Worm (Caenorhabditis elegans): Measurements from ENCODE around the gene fig-1.

The fig-1 gene

ce11 chrV:11000650-11001049, 19.6 kb upstream of the fig-1 start, which contains the start of gene isy-1:
Gene isy-1, minus strand, starts transcription at chrV:11000699.
- TF ChIP-seq ceh-22 (tag; optimal IDR thresholded peaks at IDR 0.05): no peak
- peak; percentile 37 for TF ChIP-seq nfya-1 (tag; optimal IDR thresholded peaks at IDR 0.05)
- no peak for TF ChIP-seq T23F11.4 (GFP tag; optimal IDR thresholded peaks at IDR 0.05)
- TF ChIP-seq unc-42 (tag; optimal IDR thresholded peaks at IDR 0.05): peak; percentile 92
- TF ChIP-seq ceh-31 (tag; optimal IDR thresholded peaks at IDR 0.05): peak; percentile 47
- no peak for TF ChIP-seq elt-2 (tag; optimal IDR thresholded peaks at IDR 0.05)

ce11 chrV:10998797-10999196, 17.8 kb upstream of the fig-1 start, which contains the start of gene F53B7.7:
Gene F53B7.7, plus strand, starts transcription at chrV:10999097.
- TF ChIP-seq ceh-31 (tag; optimal IDR thresholded peaks at IDR 0.05) (no peak), unc-3 (GFP tag; conservative IDR thresholded peaks at IDR 0.05) (no peak), unc-3 (tag; optimal IDR thresholded peaks at IDR 0.05) (no peak), fkh-6 (tag; optimal IDR thresholded peaks at IDR 0.05) (no peak), ztf-16 (tag; optimal IDR thresholded peaks at IDR 0.05) (no peak), F13H6.1 (tag; optimal IDR thresholded peaks at IDR 0.05) (no peak), lim-6 (tag; optimal IDR thresholded peaks at IDR 0.05) (no peak), ref-2 (tag; optimal IDR thresholded peaks at IDR 0.05) (no peak), sox-4 (tag; optimal IDR thresholded peaks at IDR 0.05) (no peak), unc-42 (tag; optimal IDR thresholded peaks at IDR 0.05) (no peak), npax-4 (tag; optimal IDR thresholded peaks at IDR 0.05) (no peak), ceh-18 (tag; optimal IDR thresholded peaks at IDR 0.05) (no peak), ttx-3 (tag; optimal IDR thresholded peaks at IDR 0.05) (no peak), zip-5 (tag; optimal IDR thresholded peaks at IDR 0.05) (no peak), ahr-1 (tag; optimal IDR thresholded peaks at IDR 0.05) (no peak), ets-4 (tag; optimal IDR thresholded peaks at IDR 0.05) (no peak), K02D7.2 (tag; optimal IDR thresholded peaks at IDR 0.05) (no peak), sox-2 (GFP tag; IDR thresholded peaks at IDR 0.05) (no peak)

ce11 chrV:10991789-10992188, 10.8 kb upstream of the fig-1 start, which contains the start of gene frpr-9:
Gene frpr-9, plus strand, starts transcription at chrV:10992089.
- TF ChIP-seq pat-9 (tag; optimal IDR thresholded peaks at IDR 0.05): no peak

- TF ChIP-seq nfya-1 (tag; optimal IDR thresholded peaks at IDR 0.05) (no peak), pqm-1 (tag; optimal IDR thresholded peaks at IDR 0.05) (no peak), fax-1 (tag; optimal IDR thresholded peaks at IDR 0.05) (no peak), nhr-232 (tag; optimal IDR thresholded peaks at IDR 0.05) (no peak), ceh-22 (tag; optimal IDR thresholded peaks at IDR 0.05) (no peak)
Observed at ce11 chrV:10975091-10975490, 5.9 kb downstream of the fig-1 start.

- TF ChIP-seq mec-3 (tag; optimal IDR thresholded peaks at IDR 0.05; ENCODE audit: borderline replicate concordance) (no peak), F13H6.1 (tag; optimal IDR thresholded peaks at IDR 0.05) (no peak), elt-4 (tag; optimal IDR thresholded peaks at IDR 0.05) (no peak), pha-2 (tag; optimal IDR thresholded peaks at IDR 0.05) (no peak), rnt-1 (tag; optimal IDR thresholded peaks at IDR 0.05) (no peak), syd-9 (tag; optimal IDR thresholded peaks at IDR 0.05) (no peak), ahr-1 (tag; optimal IDR thresholded peaks at IDR 0.05) (no peak), tbx-2 (tag; optimal IDR thresholded peaks at IDR 0.05) (no peak), unc-55 (GFP tag; optimal IDR thresholded peaks at IDR 0.05) (no peak), ttx-3 (tag; optimal IDR thresholded peaks at IDR 0.05) (no peak), nfya-1 (tag; optimal IDR thresholded peaks at IDR 0.05) (no peak), pax-1 (tag; optimal IDR thresholded peaks at IDR 0.05) (no peak), lim-6 (tag; optimal IDR thresholded peaks at IDR 0.05) (no peak), pros-1 (tag; optimal IDR thresholded peaks at IDR 0.05) (no peak), unc-42 (tag; optimal IDR thresholded peaks at IDR 0.05) (no peak), ztf-16 (tag; optimal IDR thresholded peaks at IDR 0.05) (no peak), unc-3 (GFP tag; conservative IDR thresholded peaks at IDR 0.05) (no peak), unc-3 (tag; optimal IDR thresholded peaks at IDR 0.05) (no peak), ceh-2 (tag; optimal IDR thresholded peaks at IDR 0.05) (no peak), hlh-30 (tag; optimal IDR thresholded peaks at IDR 0.05; ENCODE audit: insufficient read depth) (no peak)
Observed at ce11 chrV:10970930-10971329, 10.1 kb downstream of the fig-1 start.
